Fruit fly (Drosophila melanogaster) whole organism, embryonic: Measurements from ENCODE around the gene Hmr.

Experiments used
- Antp ChIP-seq: fragments of 200-800 bp; sonication (Bioruptor generic); optimal IDR thresholded peaks from 3 replicates; lab custom pipeline; 2016; ENCODE audit warnings: missing biosample characterization, missing genetic modification characterization
- Atf3 ChIP-seq: fragments of 200-800 bp; sonication (Bioruptor generic); optimal IDR thresholded peaks from 3 replicates; lab custom pipeline; 2016; ENCODE audit warnings: missing biosample characterization, missing genetic modification characterization
- CG10321 ChIP-seq: fragments of 200-800 bp; sonication (Bioruptor generic); IDR thresholded peaks from 2 replicates; pipeline ENCODE4 v1.3.6; 2022; ENCODE audit warnings: missing biosample characterization, missing genetic modification characterization
- CG10565 ChIP-seq: fragments of 200-800 bp; sonication (Bioruptor generic); optimal IDR thresholded peaks from 3 replicates; lab custom pipeline; 2016; ENCODE audit warnings: missing biosample characterization, mild to moderate bottlenecking, missing genetic modification characterization
- CG10654 ChIP-seq: fragments of 200-800 bp; sonication (Bioruptor generic); optimal IDR thresholded peaks from 2 replicates; lab custom pipeline; 2016; ENCODE audit warnings: missing biosample characterization, missing genetic modification characterization
- CG11456 ChIP-seq: fragments of 200-800 bp; sonication (Bioruptor generic); IDR thresholded peaks from 3 replicates; pipeline ENCODE4 v1.3.6; 2022; ENCODE audit warnings: missing biosample characterization, missing genetic modification characterization
- CG12219 ChIP-seq: fragments of 200-800 bp; sonication (Bioruptor generic); optimal IDR thresholded peaks from 3 replicates; lab custom pipeline; 2018; ENCODE audit warnings: missing biosample characterization, mild to moderate bottlenecking, missing genetic modification characterization
- CG12236 ChIP-seq: fragments of 200-800 bp; sonication (Bioruptor generic); optimal IDR thresholded peaks from 2 replicates; lab custom pipeline; 2016; ENCODE audit warnings: missing biosample characterization, missing genetic modification characterization
- CG13123 ChIP-seq: fragments of 200-800 bp; sonication (Bioruptor generic); optimal IDR thresholded peaks from 2 replicates; lab custom pipeline; 2016; ENCODE audit warnings: missing biosample characterization, missing genetic modification characterization
- CG13287 ChIP-seq: fragments of 200-800 bp; sonication (Bioruptor generic); IDR thresholded peaks from 2 replicates; pipeline ENCODE4 v1.3.6; 2022; ENCODE audit warnings: missing biosample characterization, missing genetic modification characterization; ENCODE audit not compliant: partially characterized antibody
- CG13424 ChIP-seq: fragments of 200-800 bp; sonication (Bioruptor generic); optimal IDR thresholded peaks from 2 replicates; lab custom pipeline; 2019; ENCODE audit warnings: missing biosample characterization, mild to moderate bottlenecking, missing genetic modification characterization, moderate library complexity
- CG15514 ChIP-seq: fragments of 200-800 bp; sonication (Bioruptor generic); optimal IDR thresholded peaks from 3 replicates; lab custom pipeline; 2017; ENCODE audit warnings: missing biosample characterization, missing genetic modification characterization, mild to moderate bottlenecking, moderate library complexity, missing genetic modification reagents
- CG18619 ChIP-seq: fragments of 200-800 bp; sonication (Bioruptor generic); optimal IDR thresholded peaks from 3 replicates; lab custom pipeline; 2017; ENCODE audit warnings: missing biosample characterization, mild to moderate bottlenecking, missing genetic modification characterization
- CG33213 ChIP-seq: fragments of 200-800 bp; sonication (Bioruptor generic); optimal IDR thresholded peaks from 3 replicates; lab custom pipeline; 2016; ENCODE audit warnings: missing biosample characterization, missing genetic modification characterization
- CG3407 ChIP-seq: fragments of 200-800 bp; sonication (Bioruptor generic); optimal IDR thresholded peaks from 2 replicates; lab custom pipeline; 2018; ENCODE audit warnings: missing biosample characterization, mild to moderate bottlenecking, missing genetic modification characterization
- CG3838 ChIP-seq: fragments of 200-800 bp; sonication (Bioruptor generic); optimal IDR thresholded peaks from 3 replicates; lab custom pipeline; 2016; ENCODE audit warnings: missing biosample characterization, missing genetic modification characterization
- CG7928 ChIP-seq: fragments of 200-800 bp; sonication (Bioruptor generic); optimal IDR thresholded peaks from 2 replicates; lab custom pipeline; 2017; ENCODE audit warnings: missing biosample characterization, mild to moderate bottlenecking, missing genetic modification characterization
- CG8290 ChIP-seq, 3 experiments: fragments of 200-800 bp; sonication (Bioruptor generic); optimal IDR thresholded peaks; 2 replicates each; lab custom pipeline; 2016 to 2019; ENCODE audit warnings: missing biosample characterization in 3 of 3, missing genetic modification characterization in 3 of 3, mild to moderate bottlenecking in 2 of 3, moderate library complexity in 1 of 3
- CG9876 ChIP-seq: fragments of 200-800 bp; sonication (Bioruptor generic); optimal IDR thresholded peaks from 2 replicates; lab custom pipeline; 2016; ENCODE audit warnings: missing biosample characterization, missing genetic modification characterization
- Chrac-16 ChIP-seq: fragments of 200-800 bp; sonication (Bioruptor generic); optimal IDR thresholded peaks from 3 replicates; lab custom pipeline; 2016; ENCODE audit warnings: missing biosample characterization, missing genetic modification characterization
- CkIIα-i1 ChIP-seq: fragments of 200-800 bp; sonication (Bioruptor generic); IDR thresholded peaks from 2 replicates; pipeline ENCODE4 v1.3.6; 2022; ENCODE audit warnings: missing biosample characterization, missing genetic modification characterization
- Dref ChIP-seq: fragments of 200-800 bp; sonication (Bioruptor generic); IDR thresholded peaks from 2 replicates; pipeline ENCODE4 v1.3.6; 2022; ENCODE audit warnings: missing biosample characterization, missing genetic modification characterization
- Ets65A ChIP-seq: fragments of 200-800 bp; sonication (Bioruptor generic); peaks from one replicate; lab custom pipeline; 2016; ENCODE audit warnings: missing biosample characterization, missing genetic modification characterization
- Gsc ChIP-seq: fragments of 200-800 bp; sonication (Bioruptor generic); IDR thresholded peaks from 2 replicates; pipeline ENCODE4 v1.3.6; 2022; ENCODE audit warnings: missing biosample characterization, missing genetic modification characterization
- H2.0 ChIP-seq: fragments of 200-800 bp; sonication (Bioruptor generic); IDR thresholded peaks from 2 replicates; pipeline ENCODE4 v1.3.6; 2022; ENCODE audit warnings: missing biosample characterization, missing genetic modification characterization
- Lpt ChIP-seq: fragments of >200 bp; optimal IDR thresholded peaks from 2 replicates; lab custom pipeline; 2018; ENCODE audit warnings: missing biosample characterization, missing genetic modification characterization
- Med ChIP-seq: fragments of 200-800 bp; sonication (Bioruptor generic); peaks from one replicate; lab custom pipeline; 2016; ENCODE audit warnings: missing biosample characterization, missing genetic modification characterization, mild to moderate bottlenecking, inconsistent platforms, moderate library complexity
- Mrtf ChIP-seq: fragments of 200-800 bp; sonication (Bioruptor generic); IDR thresholded peaks from 3 replicates; pipeline ENCODE4 v1.3.6; 2022; ENCODE audit warnings: missing biosample characterization, missing genetic modification characterization
- NFAT ChIP-seq: fragments of 200-800 bp; sonication (Bioruptor generic); IDR thresholded peaks from 2 replicates; pipeline ENCODE4 v1.3.6; 2022; ENCODE audit warnings: missing biosample characterization, missing genetic modification characterization
- Sox102F ChIP-seq: fragments of 200-800 bp; sonication (Bioruptor generic); optimal IDR thresholded peaks from 2 replicates; lab custom pipeline; 2018; ENCODE audit warnings: missing biosample characterization, mild to moderate bottlenecking, missing genetic modification characterization, moderate library complexity
- Spps ChIP-seq: fragments of 200-800 bp; sonication (Bioruptor generic); optimal IDR thresholded peaks from 2 replicates; lab custom pipeline; 2018; ENCODE audit warnings: missing biosample characterization, mild to moderate bottlenecking, missing genetic modification characterization
- Trl ChIP-seq, 3 experiments: fragments of >200 bp in 2 of 3; fragments of 200-800 bp in 1 of 3; sonication (Bioruptor generic) in 1 of 3; optimal IDR thresholded peaks; 2 replicates in 1 of 3; 3 replicates in 2 of 3; lab custom pipeline; 2016 to 2017; ENCODE audit warnings: missing biosample characterization in 1 of 3, missing genetic modification characterization in 1 of 3
- YL-1 ChIP-seq: fragments of 200-800 bp; sonication (Bioruptor generic); optimal IDR thresholded peaks from 3 replicates; lab custom pipeline; 2017; ENCODE audit warnings: missing biosample characterization, mild to moderate bottlenecking, missing genetic modification characterization
- cg ChIP-seq: fragments of 200-800 bp; sonication (Bioruptor generic); optimal IDR thresholded peaks from 3 replicates; lab custom pipeline; 2019; ENCODE audit warnings: missing biosample characterization, mild to moderate bottlenecking, missing genetic modification characterization, moderate library complexity
- cwo ChIP-seq: fragments of 200-800 bp; sonication (Bioruptor generic); optimal IDR thresholded peaks from 3 replicates; lab custom pipeline; 2017; ENCODE audit warnings: missing biosample characterization, missing genetic modification characterization, mild to moderate bottlenecking, moderate library complexity, missing genetic modification reagents
- dan ChIP-seq: fragments of 200-800 bp; sonication (Bioruptor generic); IDR thresholded peaks from 2 replicates; pipeline ENCODE4 v1.3.6; 2022; ENCODE audit warnings: missing biosample characterization, missing genetic modification characterization
- eve ChIP-seq, 2 experiments: fragments of >200 bp; optimal IDR thresholded peaks; 2 replicates each; lab custom pipeline; 2017; ENCODE audit warnings: missing biosample characterization in 2 of 2, missing genetic modification characterization in 2 of 2
- gsb-n ChIP-seq: fragments of 200-800 bp; sonication (Bioruptor generic); optimal IDR thresholded peaks from 3 replicates; lab custom pipeline; 2018; ENCODE audit warnings: missing biosample characterization, mild to moderate bottlenecking, missing genetic modification characterization
- lmd ChIP-seq: fragments of 200-800 bp; sonication (Bioruptor generic); IDR thresholded peaks from 2 replicates; pipeline ENCODE4 v1.3.6; 2022; ENCODE audit warnings: missing biosample characterization, missing genetic modification characterization
- row ChIP-seq: fragments of 200-800 bp; sonication (Bioruptor generic); IDR thresholded peaks from 3 replicates; pipeline ENCODE4 v1.3.6; 2022; ENCODE audit warnings: missing biosample characterization, missing genetic modification characterization
- seq ChIP-seq: fragments of 200-800 bp; sonication (Bioruptor generic); IDR thresholded peaks from 2 replicates; pipeline ENCODE4 v1.3.6; 2022; ENCODE audit warnings: missing biosample characterization, missing genetic modification characterization
- slou ChIP-seq: fragments of 200-800 bp; sonication (Bioruptor generic); optimal IDR thresholded peaks from 3 replicates; lab custom pipeline; 2016; ENCODE audit warnings: missing biosample characterization, missing genetic modification characterization
- sug ChIP-seq: fragments of 200-800 bp; optimal IDR thresholded peaks from 2 replicates; lab custom pipeline; 2019; ENCODE audit warnings: missing biosample characterization, mild to moderate bottlenecking, missing genetic modification characterization, moderate library complexity
- tx ChIP-seq: fragments of 200-800 bp; sonication (Bioruptor generic); optimal IDR thresholded peaks from 2 replicates; lab custom pipeline; 2016; ENCODE audit warnings: missing biosample characterization, missing genetic modification characterization
- unc-4 ChIP-seq: fragments of 200-800 bp; sonication (Bioruptor generic); IDR thresholded peaks from 2 replicates; pipeline ENCODE4 v1.3.6; 2022; ENCODE audit warnings: missing biosample characterization, missing genetic modification characterization; ENCODE audit not compliant: partially characterized antibody
- unpg ChIP-seq: fragments of 200-800 bp; sonication (Bioruptor generic); optimal IDR thresholded peaks from 3 replicates; lab custom pipeline; 2018; ENCODE audit warnings: missing biosample characterization, mild to moderate bottlenecking, missing genetic modification characterization, moderate library complexity

The Hmr gene

dm6 chrX:10621202-10621990 lies 25.7 kb upstream of the Hmr start (continued):
- TF ChIP-seq CG13123 (GFP tag; lab: Kevin White, UChicago) = no peak
- no peak for TF ChIP-seq unpg (GFP tag; lab: Kevin White, UChicago)
- peak; percentile 23 to 54 for TF ChIP-seq Trl (optimal IDR thresholded peaks at IDR 0.05; lab: Kevin White, UChicago)
- TF ChIP-seq Trl (GFP tag; optimal IDR thresholded peaks at IDR 0.05; lab: Kevin White, UChicago) = no peak
- TF ChIP-seq row (GFP tag; lab: Robert Waterston, UW) = peak; percentile 39; the same call in 1 of the 3 replicates
- TF ChIP-seq YL-1 (GFP tag; lab: Kevin White, UChicago) = no peak
- no peak for TF ChIP-seq CG8290 (GFP tag; optimal IDR thresholded peaks at IDR 0.05; lab: Kevin White, UChicago)
- peak in 1 of 2 experiments; percentile 53 for TF ChIP-seq CG8290 (tag; optimal IDR thresholded peaks at IDR 0.05; lab: Kevin White, UChicago)
- TF ChIP-seq CG3838 (GFP tag; lab: Kevin White, UChicago) = peak; percentile 94
- TF ChIP-seq Spps (tag; lab: Kevin White, UChicago) = no peak
- 0 out of 2 replicates have a peak, but pooled peaks have one; percentile 27 for TF ChIP-seq seq (GFP tag; lab: Robert Waterston, UW)
- no peak for TF ChIP-seq tx (GFP tag; lab: Kevin White, UChicago)
- TF ChIP-seq lmd (GFP tag; lab: Robert Waterston, UW) = no peak
- TF ChIP-seq Med = peak; percentile 53
- TF ChIP-seq Lpt = no peak
- TF ChIP-seq Ets65A = peak; percentile 77
- peak; percentile 17; the same call in 1 of the 2 replicates for TF ChIP-seq NFAT (GFP tag; lab: Robert Waterston, UW)
- TF ChIP-seq CG10654 = no peak
- 0 out of 2 replicates have a peak, but pooled peaks have one; percentile 14 for TF ChIP-seq unc-4 (GFP tag; lab: Robert Waterston, UW)
- peak; percentile 8 for TF ChIP-seq CG15514
- peak; percentile 55 for TF ChIP-seq cg (GFP tag; lab: Kevin White, UChicago)
- TF ChIP-seq, all 482 proteins: peak for 25

dm6 chrX:10620144-10621005 lies 24.7 kb upstream of the Hmr start, which contains the start of gene CG43347:
Gene CG43347, minus strand, starts transcription at chrX:10620190.
- no peak for TF ChIP-seq Mrtf (GFP tag; lab: Robert Waterston, UW)
- no peak for TF ChIP-seq Gsc (GFP tag; lab: Robert Waterston, UW)
- TF ChIP-seq CG10565 (GFP tag; lab: Kevin White, UChicago) = no peak
- peak; percentile 41 for TF ChIP-seq CG3407
- peak; percentile 39 for TF ChIP-seq Chrac-16 (GFP tag; lab: Kevin White, UChicago)
- no peak for TF ChIP-seq CG12236
- no peak for TF ChIP-seq Atf3 (GFP tag; lab: Kevin White, UChicago)
- TF ChIP-seq CG18619 = peak; percentile 76
- TF ChIP-seq CG33213 (GFP tag; lab: Kevin White, UChicago) = no peak
- TF ChIP-seq Med = peak; percentile 82
- peak; percentile 74 for TF ChIP-seq sug (tag; lab: Kevin White, UChicago)
- no peak for TF ChIP-seq CG13287
- peak; percentile 59 for TF ChIP-seq gsb-n (tag; lab: Kevin White, UChicago)
- TF ChIP-seq CG11456 = 0 out of 3 replicates have a peak, but pooled peaks have one; percentile 37
- no peak for TF ChIP-seq Dref
- peak; percentile 78 for TF ChIP-seq cwo (GFP tag; lab: Kevin White, UChicago)
- TF ChIP-seq CG10321 (GFP tag; lab: Robert Waterston, UW) = no peak
- peak; percentile 22; the same call in 1 of the 2 replicates for TF ChIP-seq H2.0
- no peak for TF ChIP-seq eve (GFP tag; optimal IDR thresholded peaks at IDR 0.05; lab: Kevin White, UChicago)
- peak; percentile 59 for TF ChIP-seq CG15514
- TF ChIP-seq CkIIα-i1 = no peak
- TF ChIP-seq CG12219 (GFP tag; lab: Kevin White, UChicago) = peak; percentile 52
- TF ChIP-seq slou (GFP tag; lab: Kevin White, UChicago) = peak; percentile 47
- TF ChIP-seq CG7928 (GFP tag; lab: Kevin White, UChicago) = no peak
- no peak for TF ChIP-seq dan (GFP tag; lab: Robert Waterston, UW)
- peak; percentile 82 for TF ChIP-seq CG13424
- peak; percentile 75 for TF ChIP-seq Sox102F (GFP tag; lab: Kevin White, UChicago)
- no peak for TF ChIP-seq CG9876 (GFP tag; lab: Kevin White, UChicago)
- no peak for TF ChIP-seq Antp
